Worm (Caenorhabditis elegans) whole organism, L1 larva: ENCODE measurements around the gene R74.2.

Experiments used
- F16B12.6 ChIP-seq: fragments of 150-350 bp; optimal IDR thresholded peaks from 2 replicates; lab custom pipeline; 2014; ENCODE audit warnings: missing biosample characterization, missing genetic modification characterization
- ama-1 ChIP-seq: fragments of 150-350 bp; optimal IDR thresholded peaks from 2 replicates; lab custom pipeline; 2014
- blmp-1 ChIP-seq: fragments of 150-350 bp; optimal IDR thresholded peaks from 2 replicates; lab custom pipeline; 2014; ENCODE audit warnings: missing biosample characterization, missing genetic modification characterization
- ceh-8 ChIP-seq: fragments of 200-800 bp; sonication (Bioruptor generic); optimal IDR thresholded peaks from 2 replicates; lab custom pipeline; 2018; ENCODE audit warnings: mild to moderate bottlenecking, missing genetic modification characterization, moderate library complexity, missing compliant biosample characterization
- ceh-90 ChIP-seq: sonication (generic microtip); optimal IDR thresholded peaks from 2 replicates; lab custom pipeline; 2016; ENCODE audit warnings: missing genetic modification characterization, missing compliant biosample characterization
- dpl-1 ChIP-seq, 3 experiments: fragments of 150-350 bp in 2 of 3; sonication (generic microtip) in 1 of 3; optimal IDR thresholded peaks; 2 replicates each; lab custom pipeline; 2014 to 2017; ENCODE audit warnings: missing biosample characterization in 3 of 3, missing genetic modification characterization in 3 of 3, missing genetic modification reagents in 3 of 3
- dsc-1 ChIP-seq: sonication (generic microtip); optimal IDR thresholded peaks from 2 replicates; lab custom pipeline; 2016; ENCODE audit warnings: mild to moderate bottlenecking, missing genetic modification characterization, missing compliant biosample characterization
- efl-1 ChIP-seq, 4 experiments: fragments of 150-350 bp; optimal IDR thresholded peaks in 3 of 4; peaks in 1 of 4; 1 replicate in 1 of 4; 2 replicates in 3 of 4; lab custom pipeline; 2014; ENCODE audit warnings: missing biosample characterization in 2 of 4, missing genetic modification characterization in 2 of 4, missing genetic modification reagents in 2 of 4
- egl-13 ChIP-seq: sonication (generic microtip); optimal IDR thresholded peaks from 2 replicates; lab custom pipeline; 2016; ENCODE audit warnings: missing genotype, missing genetic modification reagents, missing genetic modification characterization, missing compliant biosample characterization
- egl-27 ChIP-seq, 2 experiments: fragments of 150-350 bp in 1 of 2; sonication (generic microtip); optimal IDR thresholded peaks; 3 replicates each; lab custom pipeline; 2017 to 2018; ENCODE audit warnings: missing biosample characterization in 2 of 2, missing genetic modification characterization in 2 of 2, missing genetic modification reagents in 2 of 2
- elt-3 ChIP-seq, 6 experiments: fragments of 150-350 bp in 1 of 6; sonication (generic microtip); optimal IDR thresholded peaks; 2 replicates each; lab custom pipeline; 2017 to 2018; ENCODE audit warnings: missing biosample characterization in 6 of 6, missing genetic modification characterization in 6 of 6, inconsistent platforms in 1 of 6
- fkh-4 ChIP-seq: sonication (generic microtip); optimal IDR thresholded peaks from 2 replicates; lab custom pipeline; 2016; ENCODE audit warnings: missing compliant biosample characterization, missing genetic modification characterization, borderline replicate concordance
- fos-1 ChIP-seq: fragments of 150-350 bp; optimal IDR thresholded peaks from 2 replicates; lab custom pipeline; 2014; ENCODE audit warnings: missing biosample characterization, missing genetic modification characterization
- hlh-17 ChIP-seq: fragments of 200-800 bp; sonication (Bioruptor generic); optimal IDR thresholded peaks from 2 replicates; lab custom pipeline; 2018; ENCODE audit warnings: missing genetic modification characterization, mild to moderate bottlenecking, missing compliant biosample characterization, moderate library complexity, borderline replicate concordance
- hpl-2 ChIP-seq: fragments of 150-350 bp; optimal IDR thresholded peaks from 2 replicates; lab custom pipeline; 2014; ENCODE audit warnings: missing biosample characterization, missing genetic modification reagents, missing genetic modification characterization
- irx-1 ChIP-seq: sonication (generic microtip); optimal IDR thresholded peaks from 2 replicates; lab custom pipeline; 2016; ENCODE audit warnings: missing genetic modification characterization, missing compliant biosample characterization
- isw-1 ChIP-seq: fragments of 200-800 bp; sonication (Bioruptor generic); IDR thresholded peaks from 2 replicates; pipeline ENCODE4 v1.3.6; 2022; ENCODE audit warnings: missing genetic modification characterization, missing compliant biosample characterization
- lin-13 ChIP-seq: fragments of 150-350 bp; optimal IDR thresholded peaks from 2 replicates; lab custom pipeline; 2014; ENCODE audit warnings: missing biosample characterization, missing genetic modification reagents, missing genetic modification characterization
- lin-35 ChIP-seq, 2 experiments: fragments of 150-350 bp; optimal IDR thresholded peaks; 2 replicates each; lab custom pipeline; 2014; ENCODE audit warnings: missing biosample characterization in 2 of 2, missing genetic modification characterization in 2 of 2, missing genetic modification reagents in 2 of 2
- lir-3 ChIP-seq: sonication (generic microtip); optimal IDR thresholded peaks from 2 replicates; lab custom pipeline; 2016; ENCODE audit warnings: mild to moderate bottlenecking, missing genetic modification characterization, moderate library complexity, missing compliant biosample characterization; ENCODE audit not compliant: poor library complexity
- lsy-2 ChIP-seq, 2 experiments: fragments of 150-350 bp; optimal IDR thresholded peaks; 2 replicates each; lab custom pipeline; 2014; ENCODE audit warnings: missing biosample characterization in 2 of 2, missing genetic modification characterization in 2 of 2
- mef-2 ChIP-seq: fragments of 150-350 bp; optimal IDR thresholded peaks from 2 replicates; lab custom pipeline; 2014; ENCODE audit warnings: missing biosample characterization, missing genetic modification characterization
- mep-1 ChIP-seq: fragments of 150-350 bp; optimal IDR thresholded peaks from 2 replicates; lab custom pipeline; 2014; ENCODE audit warnings: missing biosample characterization, missing genetic modification characterization
- nhr-11 ChIP-seq: fragments of 150-350 bp; optimal IDR thresholded peaks from 2 replicates; lab custom pipeline; 2014; ENCODE audit warnings: missing biosample characterization, missing genetic modification characterization
- nhr-20 ChIP-seq: sonication (generic microtip); optimal IDR thresholded peaks from 2 replicates; lab custom pipeline; 2016; ENCODE audit warnings: mild to moderate bottlenecking, missing genetic modification characterization, missing compliant biosample characterization
- nhr-237 ChIP-seq: fragments of 150-350 bp; optimal IDR thresholded peaks from 2 replicates; lab custom pipeline; 2014; ENCODE audit warnings: missing biosample characterization, missing genetic modification characterization
- nhr-28 ChIP-seq: fragments of 150-350 bp; optimal IDR thresholded peaks from 2 replicates; lab custom pipeline; 2014; ENCODE audit warnings: missing biosample characterization, missing genetic modification characterization
- nhr-47 ChIP-seq: sonication (generic microtip); optimal IDR thresholded peaks from 2 replicates; lab custom pipeline; 2016; ENCODE audit warnings: mild to moderate bottlenecking, missing genetic modification characterization, moderate library complexity, missing compliant biosample characterization
- nhr-71 ChIP-seq: sonication (generic microtip); optimal IDR thresholded peaks from 2 replicates; lab custom pipeline; 2016; ENCODE audit warnings: mild to moderate bottlenecking, missing genetic modification characterization, moderate library complexity, missing compliant biosample characterization
- nhr-76 ChIP-seq: sonication (generic microtip); optimal IDR thresholded peaks from 2 replicates; lab custom pipeline; 2017; ENCODE audit warnings: missing biosample characterization, missing genetic modification characterization
- nhr-84 ChIP-seq: sonication (generic microtip); optimal IDR thresholded peaks from 2 replicates; lab custom pipeline; 2017; ENCODE audit warnings: missing biosample characterization, missing genetic modification characterization
- nhr-85 ChIP-seq: sonication (generic microtip); peaks from one replicate; lab custom pipeline; 2016; ENCODE audit warnings: missing genetic modification characterization, inconsistent platforms, missing compliant biosample characterization
- nhr-90 ChIP-seq: sonication (generic microtip); optimal IDR thresholded peaks from 2 replicates; lab custom pipeline; 2016; ENCODE audit warnings: mild to moderate bottlenecking, missing genetic modification characterization, missing compliant biosample characterization; ENCODE audit not compliant: poor library complexity
- skn-1 ChIP-seq: fragments of 150-350 bp; optimal IDR thresholded peaks from 2 replicates; lab custom pipeline; 2014; ENCODE audit warnings: missing biosample characterization, missing genetic modification characterization
- snpc-4 ChIP-seq: fragments of 150-350 bp; optimal IDR thresholded peaks from 2 replicates; lab custom pipeline; 2014; ENCODE audit warnings: missing biosample characterization, missing genetic modification characterization
- sox-4 ChIP-seq: sonication (generic microtip); optimal IDR thresholded peaks from 2 replicates; lab custom pipeline; 2016; ENCODE audit warnings: missing genetic modification characterization, missing compliant biosample characterization
- sptf-1 ChIP-seq: fragments of 150-350 bp; optimal IDR thresholded peaks from 2 replicates; lab custom pipeline; 2014; ENCODE audit warnings: missing biosample characterization, missing genetic modification characterization
- tbx-2 ChIP-seq: sonication (generic microtip); optimal IDR thresholded peaks from 2 replicates; lab custom pipeline; 2016; ENCODE audit warnings: missing genetic modification characterization, missing compliant biosample characterization
- tlp-1 ChIP-seq: fragments of 150-350 bp; optimal IDR thresholded peaks from 2 replicates; lab custom pipeline; 2014; ENCODE audit warnings: missing biosample characterization, missing genetic modification characterization
- unc-130 ChIP-seq: fragments of 150-350 bp; optimal IDR thresholded peaks from 2 replicates; lab custom pipeline; 2017; ENCODE audit warnings: missing biosample characterization, missing genetic modification characterization, inconsistent platforms
- unc-62 ChIP-seq: fragments of 150-350 bp; optimal IDR thresholded peaks from 2 replicates; lab custom pipeline; 2014; ENCODE audit warnings: missing biosample characterization, missing genetic modification reagents, missing genetic modification characterization
- unc-98 ChIP-seq: fragments of 200-800 bp; sonication (Bioruptor generic); IDR thresholded peaks from 2 replicates; pipeline ENCODE4 v1.3.6; 2022; ENCODE audit warnings: missing genetic modification characterization, missing compliant biosample characterization
- xbp-1 ChIP-seq: sonication (generic microtip); optimal IDR thresholded peaks from 2 replicates; lab custom pipeline; 2016; ENCODE audit warnings: missing genetic modification characterization, missing compliant biosample characterization
- zip-4 ChIP-seq: fragments of 200-800 bp; sonication (Bioruptor generic); optimal IDR thresholded peaks from 2 replicates; lab custom pipeline; 2018; ENCODE audit warnings: mild to moderate bottlenecking, missing genetic modification characterization, moderate library complexity, missing compliant biosample characterization
- ztf-4 ChIP-seq: fragments of 150-350 bp; optimal IDR thresholded peaks from 2 replicates; lab custom pipeline; 2014; ENCODE audit warnings: missing biosample characterization, missing genetic modification characterization

Gene R74.2

ce11 chrIII:4223668-4224127, 35.7 kb downstream of the R74.2 start (continued):
- TF ChIP-seq nhr-20 = peak; percentile 90
- no peak for TF ChIP-seq zip-4 (GFP tag; lab: Kevin White, UChicago)
- TF ChIP-seq isw-1 (GFP tag; lab: Robert Waterston, UW) = peak; percentile 66
- TF ChIP-seq dsc-1 (tag; lab: Kevin White, UChicago) = peak; percentile 95
- no peak for TF ChIP-seq ama-1 (lab: Kevin White, UChicago)
- TF ChIP-seq unc-62 (GFP tag; lab: Kevin White, UChicago) = peak; percentile 32
- TF ChIP-seq elt-3 (tag; optimal IDR thresholded peaks at IDR 0.05; lab: Kevin White, UChicago) = peak in 2 of 6 experiments; percentile 15 to 57
- TF ChIP-seq egl-13 (tag; lab: Kevin White, UChicago) = peak; percentile 89
- TF ChIP-seq xbp-1 (tag; lab: Kevin White, UChicago) = peak; percentile 80
- TF ChIP-seq sptf-1 (tag; lab: Kevin White, UChicago) = no peak
- no peak for TF ChIP-seq nhr-28 (tag; lab: Kevin White, UChicago)
- peak; percentile 24 for TF ChIP-seq ceh-8 (GFP tag; lab: Kevin White, UChicago)
- TF ChIP-seq snpc-4 (tag; lab: Kevin White, UChicago) = peak; percentile 72
- peak; percentile 45 to 54 (median 49) for TF ChIP-seq dpl-1 (GFP tag; optimal IDR thresholded peaks at IDR 0.05; lab: Kevin White, UChicago)
- TF ChIP-seq F16B12.6 (tag; lab: Kevin White, UChicago) = peak; percentile 15
- peak; percentile 87 for TF ChIP-seq tbx-2 (tag; lab: Kevin White, UChicago)
- TF ChIP-seq lin-35 (GFP tag; optimal IDR thresholded peaks at IDR 0.05; lab: Kevin White, UChicago) = peak; percentile 73 to 77
- TF ChIP-seq nhr-85 (tag; lab: Kevin White, UChicago) = peak; percentile 88
- 0 out of 2 replicates have a peak, but pooled peaks have one; percentile 12 for TF ChIP-seq unc-98 (GFP tag; lab: Robert Waterston, UW)
- TF ChIP-seq hlh-17 (GFP tag; lab: Kevin White, UChicago) = no peak
- peak; percentile 96 for TF ChIP-seq nhr-71 (tag; lab: Kevin White, UChicago)
- TF ChIP-seq mep-1 (tag; lab: Kevin White, UChicago) = peak; percentile 89
- TF ChIP-seq nhr-11 (tag; lab: Kevin White, UChicago) = peak; percentile 75
- TF ChIP-seq nhr-90 (tag; lab: Kevin White, UChicago) = peak; percentile 32
- TF ChIP-seq blmp-1 (tag; lab: Kevin White, UChicago) = peak; percentile 42
- peak; percentile 86 for TF ChIP-seq nhr-47 (tag; lab: Kevin White, UChicago)
- no peak for TF ChIP-seq tlp-1 (tag; lab: Kevin White, UChicago)
- TF ChIP-seq nhr-84 = no peak
- peak; percentile 73 to 76 for TF ChIP-seq efl-1 (optimal IDR thresholded peaks at IDR 0.05; lab: Kevin White, UChicago)
- peak; percentile 25 to 93 for TF ChIP-seq efl-1 (GFP tag; optimal IDR thresholded peaks at IDR 0.05 in 1 of 2; lab: Kevin White, UChicago)
- TF ChIP-seq egl-27 (tag; optimal IDR thresholded peaks at IDR 0.05; lab: Kevin White, UChicago) = peak; percentile 29 to 84
- TF ChIP-seq lin-13 (GFP tag; lab: Kevin White, UChicago) = peak; percentile 62
- TF ChIP-seq fkh-4 (tag; lab: Kevin White, UChicago) = peak; percentile 69
- peak; percentile 79 to 90 for TF ChIP-seq lsy-2 (tag; optimal IDR thresholded peaks at IDR 0.05; lab: Kevin White, UChicago)
- peak; percentile 72 for TF ChIP-seq mef-2 (tag; lab: Kevin White, UChicago)
- no peak for TF ChIP-seq hpl-2 (GFP tag; lab: Kevin White, UChicago)
- TF ChIP-seq ceh-90 (tag; lab: Kevin White, UChicago) = no peak
- peak; percentile 72 for TF ChIP-seq unc-130 (tag; lab: Kevin White, UChicago)
- peak; percentile 73 for TF ChIP-seq skn-1 (tag; lab: Kevin White, UChicago)
- TF ChIP-seq nhr-76 (tag; lab: Kevin White, UChicago) = no peak
- peak; percentile 61 for TF ChIP-seq ztf-4
- TF ChIP-seq fos-1 (tag; lab: Kevin White, UChicago) = peak; percentile 86
- peak; percentile 45 for TF ChIP-seq lir-3
- TF ChIP-seq irx-1 = peak; percentile 78
- peak; percentile 69 for TF ChIP-seq nhr-237 (tag; lab: Kevin White, UChicago)
- peak; percentile 58 for TF ChIP-seq sox-4 (tag; lab: Kevin White, UChicago)
